Worm (Caenorhabditis elegans): ENCODE measurements around the gene str-227.

Gene str-227

ce11 chrV:3507691-3508090, 10.3 kb upstream of the str-227 start, which contains the start of gene str-225:
TSS of gene str-225 (plus strand) at chrV:3507822.
- TF ChIP-seq dao-5 (tag; optimal IDR thresholded peaks at IDR 0.05) (no peak), him-1 (tag; optimal IDR thresholded peaks at IDR 0.05) (no peak), W03F9.2 (tag; optimal IDR thresholded peaks at IDR 0.05) (no peak)

DNA sequence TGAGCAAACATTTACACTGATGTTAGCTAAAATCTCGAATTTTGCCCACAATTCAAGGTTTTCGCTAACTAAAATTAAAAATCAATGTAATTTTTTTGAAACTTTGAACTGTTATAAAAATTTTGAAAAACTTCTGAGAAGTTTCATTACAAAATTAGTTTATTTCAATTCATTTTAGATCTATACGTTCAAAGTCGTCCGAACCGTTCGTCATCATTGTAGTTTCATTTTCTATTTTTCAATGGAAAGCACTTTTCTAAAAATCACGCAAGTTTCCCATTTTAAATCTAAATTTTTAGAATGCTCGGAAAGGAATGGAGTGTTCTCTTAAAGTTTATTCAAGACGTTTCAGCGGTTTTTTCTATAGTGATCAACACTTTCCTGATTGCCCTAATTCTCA, 8.1 kb upstream of the str-227 start, which contains the start of gene str-228:
Gene str-228, plus strand, starts transcription at position 301 of the 400 bp plus-strand sequence.
- TF ChIP-seq dao-5 (tag; optimal IDR thresholded peaks at IDR 0.05) = no peak
- no peak for TF ChIP-seq him-1 (tag; optimal IDR thresholded peaks at IDR 0.05)

ce11 chrV:3512381-3512780, 5.6 kb upstream of the str-227 start, which contains the start of gene str-226:
TSS of gene str-226 (plus strand) at chrV:3512681.
- no peak for TF ChIP-seq him-1 (tag; optimal IDR thresholded peaks at IDR 0.05)
- TF ChIP-seq dao-5 (tag; optimal IDR thresholded peaks at IDR 0.05) = no peak
- no peak for TF ChIP-seq W03F9.2 (tag; optimal IDR thresholded peaks at IDR 0.05)

DNA sequence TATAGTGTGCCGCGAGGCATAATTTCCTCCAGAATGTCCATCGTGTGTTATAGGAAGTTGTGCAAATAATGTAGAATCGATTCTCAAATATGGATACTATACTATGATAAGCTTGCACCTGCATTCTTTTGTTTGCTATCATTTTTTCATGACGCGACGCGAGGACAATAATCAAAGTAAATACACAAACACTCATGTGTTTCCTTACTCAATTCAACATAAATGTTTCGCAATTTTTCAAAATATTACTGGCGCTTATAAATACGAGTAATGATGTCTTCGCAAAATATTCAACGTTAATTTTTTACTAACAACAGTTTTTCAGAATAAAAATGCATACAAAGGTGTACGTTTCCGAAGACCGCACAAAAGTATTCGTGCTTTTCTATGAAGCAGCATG, 5.3 kb downstream of the str-227 start, which contains the start of gene irg-1:
Gene irg-1, plus strand, starts transcription at position 326 of the 400 bp plus-strand sequence.
- no peak for TF ChIP-seq him-1 (tag; optimal IDR thresholded peaks at IDR 0.05)
- no peak for TF ChIP-seq W03F9.2 (tag; optimal IDR thresholded peaks at IDR 0.05)
- TF ChIP-seq dao-5 (tag; optimal IDR thresholded peaks at IDR 0.05) = no peak

ce11 chrV:3524970-3525369, 7.0 kb downstream of the str-227 start, which contains the start of gene T24A6.7:
TSS of gene T24A6.7 (plus strand) at chrV:3525270.
- TF ChIP-seq dao-5 (tag; optimal IDR thresholded peaks at IDR 0.05) (no peak), W03F9.2 (tag; optimal IDR thresholded peaks at IDR 0.05) (no peak), him-1 (tag; optimal IDR thresholded peaks at IDR 0.05) (no peak)

- TF ChIP-seq him-1 (tag; optimal IDR thresholded peaks at IDR 0.05) = no peak
- no peak for TF ChIP-seq W03F9.2 (tag; optimal IDR thresholded peaks at IDR 0.05)
- TF ChIP-seq dao-5 (tag; optimal IDR thresholded peaks at IDR 0.05) = no peak
Measured at ce11 chrV:3526882-3527281, 8.9 kb downstream of the str-227 start, which contains the start of gene str-260. TSS of gene str-260 (plus strand) at chrV:3527182.

DNA sequence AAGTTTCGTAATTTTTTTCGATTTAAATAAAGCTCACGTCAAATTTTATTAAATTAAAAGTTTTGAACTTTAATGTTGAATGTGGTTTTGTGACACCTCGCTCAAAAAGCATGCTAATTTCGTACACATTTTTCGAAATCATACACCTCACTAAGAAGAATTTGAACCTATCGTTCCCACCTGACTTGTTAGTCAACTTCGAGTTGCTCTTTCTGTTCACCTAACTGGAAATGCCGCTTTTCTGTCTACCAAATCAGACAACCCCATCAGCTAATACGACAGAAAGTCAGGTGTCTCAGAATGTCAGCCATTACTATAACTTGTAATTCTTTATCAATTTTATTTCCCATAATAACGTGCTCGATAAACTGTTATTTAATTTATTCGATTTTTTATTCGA, 12.4 kb downstream of the str-227 start, which contains the start of gene srbc-66:
Gene srbc-66, plus strand, starts transcription at position 301 of the 400 bp plus-strand sequence.
- TF ChIP-seq dao-5 (tag; optimal IDR thresholded peaks at IDR 0.05) = no peak
- TF ChIP-seq him-1 (tag; optimal IDR thresholded peaks at IDR 0.05) = no peak

DNA sequence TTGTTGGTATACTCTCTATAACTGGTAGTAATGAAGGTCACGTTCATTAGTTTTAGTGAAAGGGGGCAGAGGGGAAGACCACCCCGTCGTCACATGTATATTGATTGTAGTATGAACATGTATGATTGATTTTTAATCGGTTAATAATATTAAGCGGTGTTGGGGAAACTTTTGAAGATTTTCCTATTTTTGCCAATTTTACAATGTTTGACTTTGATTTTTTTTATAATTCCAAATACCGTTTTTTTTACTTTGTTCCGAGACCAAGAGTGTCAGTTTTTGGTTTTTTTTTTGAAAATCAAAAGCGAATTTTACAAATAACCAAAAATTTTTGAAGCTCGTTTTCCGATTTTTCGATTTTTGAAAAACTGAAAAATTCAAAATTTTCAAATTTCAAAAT, 17.3 kb downstream of the str-227 start, which contains the start of gene nhr-221:
Gene nhr-221, minus strand, starts transcription at position 101 of the 400 bp plus-strand sequence.
- TF ChIP-seq him-1 (tag; optimal IDR thresholded peaks at IDR 0.05) (no peak), dao-5 (tag; optimal IDR thresholded peaks at IDR 0.05) (no peak), W03F9.2 (tag; optimal IDR thresholded peaks at IDR 0.05) (no peak)

DNA sequence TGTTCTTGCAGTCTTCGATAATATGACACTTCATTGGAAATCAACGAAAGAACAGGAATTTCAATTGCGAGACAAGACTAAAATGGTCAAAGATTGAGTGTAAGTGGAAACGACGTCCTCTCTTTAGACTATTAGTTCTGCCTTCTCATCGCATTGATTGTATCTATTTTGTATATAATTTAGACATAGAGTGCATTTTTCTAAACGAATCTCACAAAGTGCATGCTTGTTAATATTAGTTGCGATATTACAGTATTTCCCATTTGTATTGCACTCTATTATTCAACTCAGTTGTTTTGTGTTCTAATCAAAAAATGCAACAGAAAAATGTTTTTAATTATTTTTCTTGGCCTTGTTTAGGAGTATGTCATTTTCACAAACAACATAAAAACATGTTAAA, 20.3 kb downstream of the str-227 start, which contains the start of gene nhr-93:
Gene nhr-93, minus strand, starts transcription at position 101 of the 400 bp plus-strand sequence.
- TF ChIP-seq dao-5 (tag; optimal IDR thresholded peaks at IDR 0.05) (no peak), W03F9.2 (tag; optimal IDR thresholded peaks at IDR 0.05) (no peak), him-1 (tag; optimal IDR thresholded peaks at IDR 0.05) (no peak)

- TF ChIP-seq him-1 (tag; optimal IDR thresholded peaks at IDR 0.05) (no peak), dao-5 (tag; optimal IDR thresholded peaks at IDR 0.05) (no peak), W03F9.2 (tag; optimal IDR thresholded peaks at IDR 0.05) (no peak)
Measured at ce11 chrV:3541117-3541516, 23.1 kb downstream of the str-227 start, which contains the start of gene srbc-67. TSS of gene srbc-67 (minus strand) at chrV:3541217.

ce11 chrV:3543344-3543743, 25.4 kb downstream of the str-227 start, which contains the start of gene nhr-222:
TSS of gene nhr-222 (minus strand) at chrV:3543444.
- no peak for TF ChIP-seq dao-5 (tag; optimal IDR thresholded peaks at IDR 0.05)
- TF ChIP-seq him-1 (tag; optimal IDR thresholded peaks at IDR 0.05) = no peak
- TF ChIP-seq W03F9.2 (tag; optimal IDR thresholded peaks at IDR 0.05) = no peak

DNA sequence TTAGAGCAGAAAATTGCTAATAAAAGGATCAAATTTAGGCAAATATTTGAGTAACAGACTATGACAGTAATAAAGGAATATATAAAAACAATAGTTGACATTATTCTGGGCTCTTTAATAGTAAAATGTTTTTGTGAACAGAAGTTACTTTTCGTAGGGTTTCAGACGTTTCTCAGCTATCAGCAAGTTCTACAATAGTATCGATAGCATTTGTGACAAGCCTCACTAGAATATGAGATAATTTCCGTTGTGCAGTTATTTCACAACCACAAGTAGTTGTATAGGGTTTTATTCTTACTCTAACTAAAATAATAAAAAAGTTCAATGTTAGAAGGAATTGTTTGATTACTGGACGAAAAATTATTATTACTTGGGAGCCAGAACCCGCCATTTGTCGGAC, 28.5 kb downstream of the str-227 start, which contains the start of gene srbc-68:
Gene srbc-68, minus strand, starts transcription at position 101 of the 400 bp plus-strand sequence.
- TF ChIP-seq dao-5 (tag; optimal IDR thresholded peaks at IDR 0.05) (no peak), him-1 (tag; optimal IDR thresholded peaks at IDR 0.05) (no peak), W03F9.2 (tag; optimal IDR thresholded peaks at IDR 0.05) (no peak)

- no peak for TF ChIP-seq W03F9.2 (tag; optimal IDR thresholded peaks at IDR 0.05)
Measured at ce11 chrV:3548798-3549197, 30.8 kb downstream of the str-227 start, which contains the start of gene srw-130. TSS of gene srw-130 (minus strand) at chrV:3548898.

ce11 chrV:3549553-3549952, 31.6 kb downstream of the str-227 start, which contains the start of gene sri-21:
TSS of gene sri-21 (plus strand) at chrV:3549853.
- no peak for TF ChIP-seq him-1 (tag; optimal IDR thresholded peaks at IDR 0.05)
- no peak for TF ChIP-seq W03F9.2 (tag; optimal IDR thresholded peaks at IDR 0.05)
- no peak for TF ChIP-seq dao-5 (tag; optimal IDR thresholded peaks at IDR 0.05)

ce11 chrV:3551765-3552164, 33.8 kb downstream of the str-227 start, which contains the start of gene grl-28:
TSS of gene grl-28 (minus strand) at chrV:3551865.
- TF ChIP-seq W03F9.2 (tag; optimal IDR thresholded peaks at IDR 0.05) = no peak
- TF ChIP-seq dao-5 (tag; optimal IDR thresholded peaks at IDR 0.05) = no peak
- no peak for TF ChIP-seq him-1 (tag; optimal IDR thresholded peaks at IDR 0.05)

Measured in whole organism, L4/young adult.